Fruit fly (Drosophila melanogaster): ENCODE measurements around the gene CG11885.

CG11885 gene

dm6 chr2L:435311-435806 lies 14.1 kb upstream of the CG11885 start (continued):
- no peak for TF ChIP-seq dan (GFP tag; IDR thresholded peaks at IDR 0.05)
- TF ChIP-seq CG15696 (tag; optimal IDR thresholded peaks at IDR 0.05), result no peak
- no peak for TF ChIP-seq klu (GFP tag; IDR thresholded peaks at IDR 0.05)
- TF ChIP-seq NC2β (GFP tag; optimal IDR thresholded peaks at IDR 0.05), result no peak
- no peak for TF ChIP-seq CG11398 (GFP tag; optimal IDR thresholded peaks at IDR 0.05)
- no peak for TF ChIP-seq CG11560 (tag; IDR thresholded peaks at IDR 0.05)
- no peak for TF ChIP-seq CG12769 (tag; optimal IDR thresholded peaks at IDR 0.05)
- no peak for TF ChIP-seq unc-4 (GFP tag; IDR thresholded peaks at IDR 0.05; ENCODE audit: partially characterized antibody)
- no peak for TF ChIP-seq chm (GFP tag; IDR thresholded peaks at IDR 0.05)
- TF ChIP-seq Tbp (GFP tag; optimal IDR thresholded peaks at IDR 0.05), result no peak
- TF ChIP-seq bbx (GFP tag; IDR thresholded peaks at IDR 0.05; ENCODE audit: partially characterized antibody), result no peak
- TF ChIP-seq vnd (GFP tag; IDR thresholded peaks at IDR 0.05; ENCODE audit: partially characterized antibody), result no peak
- TF ChIP-seq gsb-n (tag; optimal IDR thresholded peaks at IDR 0.05), result no peak
- TF ChIP-seq CG8089 (GFP tag; optimal IDR thresholded peaks at IDR 0.05), result no peak
- TF ChIP-seq Side (GFP tag; optimal IDR thresholded peaks at IDR 0.05), result no peak
- TF ChIP-seq Ets65A (GFP tag), result peak; percentile 71
- no peak for TF ChIP-seq Bgb (GFP tag; IDR thresholded peaks at IDR 0.05; ENCODE audit: partially characterized antibody)
- TF ChIP-seq pnt (GFP tag; optimal IDR thresholded peaks at IDR 0.05), result no peak
- no peak for TF ChIP-seq CG17328 (GFP tag; IDR thresholded peaks at IDR 0.05)
- no peak for TF ChIP-seq tup (GFP tag; optimal IDR thresholded peaks at IDR 0.05)
- peak in 1 of 2 experiments; percentile 61 for TF ChIP-seq Hr51 (GFP tag; optimal IDR thresholded peaks at IDR 0.05)
- TF ChIP-seq E2f1 (GFP tag; IDR thresholded peaks at IDR 0.05), result no peak
- TF ChIP-seq Sox100B (GFP tag; optimal IDR thresholded peaks at IDR 0.05), result peak; percentile 4
- no peak for TF ChIP-seq CG13123 (GFP tag; optimal IDR thresholded peaks at IDR 0.05)
- no peak for TF ChIP-seq gcm2 (GFP tag; optimal IDR thresholded peaks at IDR 0.05)
- TF ChIP-seq CG1024 (GFP tag; IDR thresholded peaks at IDR 0.05), result no peak
- no peak for TF ChIP-seq toy (GFP tag; IDR thresholded peaks at IDR 0.05)
- no peak for TF ChIP-seq cg (GFP tag; optimal IDR thresholded peaks at IDR 0.05)
- no peak for TF ChIP-seq croc (GFP tag; conservative IDR thresholded peaks at IDR 0.05)
- TF ChIP-seq nerfin-1 (tag; optimal IDR thresholded peaks at IDR 0.05), result no peak
- no peak for TF ChIP-seq CG12155 (GFP tag; optimal IDR thresholded peaks at IDR 0.05)
- peak; percentile 62 for TF ChIP-seq CG31441 (GFP tag; IDR thresholded peaks at IDR 0.05)
- no peak for TF ChIP-seq CG30431 (GFP tag; optimal IDR thresholded peaks at IDR 0.05)
- TF ChIP-seq CG16815 (GFP tag; optimal IDR thresholded peaks at IDR 0.05), result no peak
- no peak for TF ChIP-seq CG8290 (GFP tag; optimal IDR thresholded peaks at IDR 0.05)
- TF ChIP-seq CG8290 (tag; optimal IDR thresholded peaks at IDR 0.05), result no peak
- TF ChIP-seq bsh (GFP tag; optimal IDR thresholded peaks at IDR 0.05), result peak in 1 of 2 experiments; percentile 59
- TF ChIP-seq Six4 (GFP tag; optimal IDR thresholded peaks at IDR 0.05), result no peak
- no peak for TF ChIP-seq CTCF (GFP tag; optimal IDR thresholded peaks at IDR 0.05)
- TF ChIP-seq twi (tag; optimal IDR thresholded peaks at IDR 0.05), result no peak
- no peak for TF ChIP-seq rib (GFP tag; IDR thresholded peaks at IDR 0.05)
- TF ChIP-seq jigr1 (GFP tag; IDR thresholded peaks at IDR 0.05), result no peak
- no peak for TF ChIP-seq Trl (optimal IDR thresholded peaks at IDR 0.05)
- TF ChIP-seq Trl (GFP tag; optimal IDR thresholded peaks at IDR 0.05), result no peak
- TF ChIP-seq CG1233 (GFP tag; optimal IDR thresholded peaks at IDR 0.05), result no peak
- TF ChIP-seq Max (GFP tag; optimal IDR thresholded peaks at IDR 0.05), result no peak
- no peak for TF ChIP-seq CG10959 (GFP tag; IDR thresholded peaks at IDR 0.05)
- TF ChIP-seq ap (GFP tag; IDR thresholded peaks at IDR 0.05), result 0 out of 2 replicates have a peak, but pooled peaks have one; percentile 36
- no peak for TF ChIP-seq slbo (GFP tag; IDR thresholded peaks at IDR 0.05)
- TF ChIP-seq Bdp1 (GFP tag; optimal IDR thresholded peaks at IDR 0.05), result no peak
- no peak for TF ChIP-seq CG9797 (GFP tag; optimal IDR thresholded peaks at IDR 0.05)
- no peak for TF ChIP-seq CG10366 (GFP tag; IDR thresholded peaks at IDR 0.05)
- no peak for TF ChIP-seq YL-1 (GFP tag; optimal IDR thresholded peaks at IDR 0.05)
- no peak for TF ChIP-seq fd96Cb (tag; optimal IDR thresholded peaks at IDR 0.05)

Data from whole organism, embryonic.